Worm (Caenorhabditis elegans) whole organism, early embryonic: ENCODE measurements around the gene M18.6.

Experiments
- aly-1 ChIP-seq: sonication (generic microtip); optimal IDR thresholded peaks from 2 replicates; lab custom pipeline; 2016; ENCODE audit warnings: missing genetic modification characterization, missing compliant biosample characterization
- ama-1 ChIP-seq: fragments of 150-350 bp; optimal IDR thresholded peaks from 2 replicates; lab custom pipeline; 2014
- ceh-13 ChIP-seq: fragments of 200-800 bp; sonication (Bioruptor generic); optimal IDR thresholded peaks from 2 replicates; lab custom pipeline; 2018; ENCODE audit warnings: mild to moderate bottlenecking, missing genetic modification characterization, missing compliant biosample characterization
- ets-7 ChIP-seq: sonication (generic microtip); optimal IDR thresholded peaks from 2 replicates; lab custom pipeline; 2016; ENCODE audit warnings: missing genotype, missing genetic modification characterization, missing compliant biosample characterization
- flt-1 ChIP-seq: fragments of 200-800 bp; sonication (Bioruptor generic); IDR thresholded peaks from 2 replicates; pipeline ENCODE4 v1.3.6; 2022; ENCODE audit warnings: missing genetic modification characterization, missing compliant biosample characterization
- hmbx-1 ChIP-seq: sonication (generic microtip); optimal IDR thresholded peaks from 2 replicates; lab custom pipeline; 2016; ENCODE audit warnings: mild to moderate bottlenecking, missing genetic modification characterization, missing compliant biosample characterization
- tra-4 ChIP-seq: sonication (generic microtip); optimal IDR thresholded peaks from 2 replicates; lab custom pipeline; 2017; ENCODE audit warnings: missing genetic modification characterization, missing compliant biosample characterization

- TF ChIP-seq ceh-13 (GFP tag; lab: Kevin White, UChicago) (no peak), ets-7 (tag; lab: Kevin White, UChicago) (no peak), ama-1 (lab: Kevin White, UChicago) (no peak), tra-4 (no peak), hmbx-1 (tag; lab: Kevin White, UChicago) (no peak), flt-1 (GFP tag; lab: Robert Waterston, UW) (no peak), aly-1 (tag; lab: Kevin White, UChicago) (no peak)
Measured at ce11 chrIV:12140959-12141358, 19.8 kb downstream of the M18.6 start, which contains the start of gene B0001.8.
